Worm (Caenorhabditis elegans) whole organism, young adult: Measurements from ENCODE around the gene F09F9.5.

Experiments
- B0019.2 ChIP-seq: fragments of 200-800 bp; sonication (Bioruptor generic); conservative IDR thresholded peaks from 2 replicates; pipeline ENCODE4 v1.3.6; 2022; ENCODE audit warnings: missing genetic modification reagents, missing genetic modification characterization, missing compliant biosample characterization
- B0336.3 ChIP-seq: fragments of 200-800 bp; sonication (Bioruptor generic); IDR thresholded peaks from 2 replicates; pipeline ENCODE4 v1.3.6; 2022; ENCODE audit warnings: missing genetic modification characterization, missing compliant biosample characterization
- C06A6.2 ChIP-seq: fragments of 200-800 bp; sonication (Bioruptor generic); conservative IDR thresholded peaks from 2 replicates; pipeline ENCODE4 v1.3.6; 2022; ENCODE audit warnings: missing genetic modification characterization, missing compliant biosample characterization
- F10E7.11 ChIP-seq: sonication (generic microtip); optimal IDR thresholded peaks from 2 replicates; lab custom pipeline; 2017; ENCODE audit warnings: mild to moderate bottlenecking, missing genetic modification characterization, moderate library complexity, missing compliant biosample characterization
- F57A8.1 ChIP-seq: fragments of 200-800 bp; sonication (Bioruptor generic); optimal IDR thresholded peaks from 2 replicates; lab custom pipeline; 2018; ENCODE audit warnings: mild to moderate bottlenecking, missing genetic modification characterization, moderate library complexity, missing compliant biosample characterization
- K12H6.12 ChIP-seq: fragments of 200-800 bp; sonication (Bioruptor generic); optimal IDR thresholded peaks from 2 replicates; lab custom pipeline; 2018; ENCODE audit warnings: mild to moderate bottlenecking, missing genetic modification characterization, missing compliant biosample characterization
- Y67H2A.10 ChIP-seq: fragments of 200-800 bp; sonication (Bioruptor generic); conservative IDR thresholded peaks from 2 replicates; pipeline ENCODE4 v1.3.6; 2022; ENCODE audit warnings: missing genetic modification reagents, missing genetic modification characterization, missing compliant biosample characterization
- aptf-2 ChIP-seq: fragments of 200-800 bp; sonication (Bioruptor generic); conservative IDR thresholded peaks from 2 replicates; pipeline ENCODE4 v1.3.6; 2022; ENCODE audit warnings: missing genetic modification reagents, missing genetic modification characterization, missing compliant biosample characterization
- aptf-3 ChIP-seq: fragments of 200-800 bp; sonication (Bioruptor generic); IDR thresholded peaks from 2 replicates; pipeline ENCODE4 v1.3.6; 2022; ENCODE audit warnings: missing genetic modification characterization, missing compliant biosample characterization
- attf-5 ChIP-seq: fragments of 200-800 bp; sonication (Bioruptor generic); optimal IDR thresholded peaks from 2 replicates; lab custom pipeline; 2018; ENCODE audit warnings: mild to moderate bottlenecking, missing genetic modification characterization, missing compliant biosample characterization
- bed-2 ChIP-seq: fragments of 200-800 bp; sonication (Bioruptor generic); IDR thresholded peaks from 2 replicates; pipeline ENCODE4 v1.3.6; 2022; ENCODE audit warnings: missing genetic modification reagents, missing genetic modification characterization, missing compliant biosample characterization
- cebp-1 ChIP-seq, 2 experiments: fragments of 200-800 bp in 1 of 2; sonication (Bioruptor generic) in 1 of 2; sonication (generic microtip) in 1 of 2; IDR thresholded peaks in 1 of 2; optimal IDR thresholded peaks in 1 of 2; 2 replicates each; pipeline versions ENCODE4 v1.3.6 to Lab custom; 2017 to 2022; ENCODE audit warnings: missing compliant biosample characterization in 2 of 2, missing genetic modification characterization in 2 of 2, mild to moderate bottlenecking in 1 of 2, missing genetic modification reagents in 1 of 2, moderate library complexity in 1 of 2
- cebp-2 ChIP-seq: fragments of 200-800 bp; sonication (Bioruptor generic); IDR thresholded peaks from 2 replicates; pipeline ENCODE4 v1.3.6; 2022; ENCODE audit warnings: missing genetic modification characterization, missing compliant biosample characterization
- ceh-40 ChIP-seq: fragments of 200-800 bp; sonication (Bioruptor generic); IDR thresholded peaks from 2 replicates; pipeline ENCODE4 v1.3.6; 2022; ENCODE audit warnings: missing genetic modification characterization, missing compliant biosample characterization
- chd-7 ChIP-seq: sonication (generic microtip); optimal IDR thresholded peaks from 2 replicates; lab custom pipeline; 2016; ENCODE audit warnings: mild to moderate bottlenecking, missing genetic modification characterization, moderate library complexity, missing compliant biosample characterization
- egl-18 ChIP-seq: fragments of 200-800 bp; sonication (Bioruptor generic); IDR thresholded peaks from 2 replicates; pipeline ENCODE4 v1.3.6; 2022; ENCODE audit warnings: missing genetic modification reagents, missing genetic modification characterization, missing compliant biosample characterization
- egl-44 ChIP-seq: fragments of 200-800 bp; sonication (Bioruptor generic); IDR thresholded peaks from 2 replicates; pipeline ENCODE4 v1.3.6; 2022; ENCODE audit warnings: missing genetic modification reagents, missing genetic modification characterization, missing compliant biosample characterization
- egrh-3 ChIP-seq: fragments of 200-800 bp; sonication (Bioruptor generic); IDR thresholded peaks from 2 replicates; pipeline ENCODE4 v1.3.6; 2022; ENCODE audit warnings: missing genetic modification reagents, missing genetic modification characterization, missing compliant biosample characterization
- ets-4 ChIP-seq: fragments of 200-800 bp; sonication (Bioruptor generic); optimal IDR thresholded peaks from 2 replicates; lab custom pipeline; 2018; ENCODE audit warnings: mild to moderate bottlenecking, missing genetic modification characterization, missing compliant biosample characterization
- hrde-1 ChIP-seq: sonication (generic microtip); optimal IDR thresholded peaks from 2 replicates; lab custom pipeline; 2016; ENCODE audit warnings: missing genetic modification characterization, mild to moderate bottlenecking, missing compliant biosample characterization, moderate library complexity, missing genotype, missing genetic modification reagents, borderline replicate concordance
- hsf-1 ChIP-seq: fragments of 200-800 bp; sonication (Bioruptor generic); IDR thresholded peaks from 2 replicates; pipeline ENCODE4 v1.3.6; 2022; ENCODE audit warnings: missing genetic modification reagents, missing genetic modification characterization, missing compliant biosample characterization
- let-607 ChIP-seq, 2 experiments: fragments of 200-800 bp in 1 of 2; sonication (Bioruptor generic) in 1 of 2; sonication (generic microtip) in 1 of 2; optimal IDR thresholded peaks; 2 replicates each; lab custom pipeline; 2016 to 2018; ENCODE audit warnings: mild to moderate bottlenecking in 2 of 2, missing compliant biosample characterization in 2 of 2, missing genetic modification characterization in 2 of 2, moderate library complexity in 2 of 2, missing genotype in 1 of 2
- lin-35 ChIP-seq, 3 experiments: fragments of 150-350 bp in 2 of 3; sonication (generic microtip) in 1 of 3; optimal IDR thresholded peaks; 2 replicates each; lab custom pipeline; 2014 to 2018; ENCODE audit warnings: missing biosample characterization in 3 of 3, missing genetic modification characterization in 3 of 3, missing genetic modification reagents in 3 of 3
- lin-54 ChIP-seq: fragments of 200-800 bp; sonication (Bioruptor generic); optimal IDR thresholded peaks from 2 replicates; lab custom pipeline; 2018; ENCODE audit warnings: mild to moderate bottlenecking, missing genetic modification characterization, missing compliant biosample characterization
- madf-10 ChIP-seq: sonication (generic microtip); optimal IDR thresholded peaks from 2 replicates; lab custom pipeline; 2016; ENCODE audit warnings: mild to moderate bottlenecking, missing genetic modification characterization, missing compliant biosample characterization
- madf-3 ChIP-seq: fragments of 200-800 bp; sonication (Bioruptor generic); IDR thresholded peaks from 2 replicates; pipeline ENCODE4 v1.3.6; 2022; ENCODE audit warnings: missing genetic modification reagents, missing genetic modification characterization, missing compliant biosample characterization
- madf-6 ChIP-seq: fragments of 200-800 bp; sonication (Bioruptor generic); IDR thresholded peaks from 2 replicates; pipeline ENCODE4 v1.3.6; 2022; ENCODE audit warnings: missing genetic modification reagents, missing genetic modification characterization, missing compliant biosample characterization
- madf-8 ChIP-seq: fragments of 200-800 bp; sonication (Bioruptor generic); conservative IDR thresholded peaks from 2 replicates; pipeline ENCODE4 v1.3.6; 2022; ENCODE audit warnings: missing genetic modification reagents, missing genetic modification characterization, missing compliant biosample characterization
- mcd-1 ChIP-seq: fragments of 200-800 bp; sonication (Bioruptor generic); IDR thresholded peaks from 2 replicates; pipeline ENCODE4 v1.3.6; 2022; ENCODE audit warnings: missing genetic modification reagents, missing genetic modification characterization, missing compliant biosample characterization
- mes-4 ChIP-seq: sonication (generic microtip); optimal IDR thresholded peaks from 2 replicates; lab custom pipeline; 2016; ENCODE audit warnings: missing genotype, missing genetic modification characterization, missing compliant biosample characterization
- mxl-1 ChIP-seq: sonication (generic microtip); optimal IDR thresholded peaks from 2 replicates; lab custom pipeline; 2016; ENCODE audit warnings: missing genetic modification characterization, missing compliant biosample characterization
- nfyb-1 ChIP-seq: fragments of 200-800 bp; sonication (Bioruptor generic); IDR thresholded peaks from 2 replicates; pipeline ENCODE4 v1.3.6; 2022; ENCODE audit warnings: missing genetic modification reagents, missing genetic modification characterization, missing compliant biosample characterization
- nhr-120 ChIP-seq: fragments of 200-800 bp; sonication (Bioruptor generic); IDR thresholded peaks from 2 replicates; pipeline ENCODE4 v1.3.6; 2022; ENCODE audit warnings: missing genetic modification characterization, missing compliant biosample characterization
- nhr-179 ChIP-seq: sonication (generic microtip); optimal IDR thresholded peaks from 2 replicates; lab custom pipeline; 2016; ENCODE audit warnings: mild to moderate bottlenecking, missing genetic modification characterization, missing compliant biosample characterization
- nhr-80 ChIP-seq: sonication (generic microtip); optimal IDR thresholded peaks from 2 replicates; lab custom pipeline; 2016; ENCODE audit warnings: missing genetic modification characterization, missing compliant biosample characterization
- nhr-90 ChIP-seq: sonication (generic microtip); optimal IDR thresholded peaks from 2 replicates; lab custom pipeline; 2016; ENCODE audit warnings: missing genotype, mild to moderate bottlenecking, missing genetic modification characterization, missing compliant biosample characterization
- rcor-1 ChIP-seq: fragments of 200-800 bp; sonication (Bioruptor generic); IDR thresholded peaks from 2 replicates; pipeline ENCODE4 v1.3.6; 2022; ENCODE audit warnings: missing genetic modification reagents, missing genetic modification characterization, missing compliant biosample characterization
- rec-8 ChIP-seq, 2 experiments: sonication (generic microtip); optimal IDR thresholded peaks; 2 replicates each; lab custom pipeline; 2016; ENCODE audit warnings: mild to moderate bottlenecking in 2 of 2, missing genetic modification characterization in 2 of 2, missing genetic modification reagents in 2 of 2, missing genotype in 2 of 2, missing biosample characterization in 1 of 2, missing compliant biosample characterization in 1 of 2, moderate library complexity in 1 of 2
- repo-1 ChIP-seq: sonication (generic microtip); optimal IDR thresholded peaks from 2 replicates; lab custom pipeline; 2017; ENCODE audit warnings: mild to moderate bottlenecking, missing genetic modification characterization, missing compliant biosample characterization
- snpc-3.4 ChIP-seq: sonication (generic microtip); optimal IDR thresholded peaks from 2 replicates; lab custom pipeline; 2017; ENCODE audit warnings: missing genetic modification characterization, mild to moderate bottlenecking, missing compliant biosample characterization, antibody characterized with exemption, moderate library complexity, missing genotype, missing genetic modification reagents
- snpc-4 ChIP-seq, 5 experiments: fragments of 150-350 bp in 1 of 5; sonication (generic microtip) in 4 of 5; optimal IDR thresholded peaks; 2 replicates each; lab custom pipeline; 2014 to 2018; ENCODE audit warnings: missing genetic modification characterization in 5 of 5, missing biosample characterization in 3 of 5, antibody characterized with exemption in 2 of 5, mild to moderate bottlenecking in 2 of 5, missing compliant biosample characterization in 2 of 5, missing genotype in 2 of 5, moderate library complexity in 2 of 5, missing genetic modification reagents in 1 of 5
- tbp1 ChIP-seq: fragments of 200-800 bp; sonication (Bioruptor generic); optimal IDR thresholded peaks from 2 replicates; lab custom pipeline; 2018; ENCODE audit warnings: mild to moderate bottlenecking, missing genetic modification characterization, missing compliant biosample characterization
- tlf-1 ChIP-seq: fragments of 200-800 bp; sonication (Bioruptor generic); optimal IDR thresholded peaks from 2 replicates; lab custom pipeline; 2018; ENCODE audit warnings: mild to moderate bottlenecking, missing genetic modification characterization, missing compliant biosample characterization
- unc-62 ChIP-seq: fragments of 150-350 bp; optimal IDR thresholded peaks from 2 replicates; lab custom pipeline; 2014; ENCODE audit warnings: missing biosample characterization, missing genetic modification reagents, missing genetic modification characterization
- zim-3 ChIP-seq: sonication (generic microtip); optimal IDR thresholded peaks from 2 replicates; lab custom pipeline; 2017; ENCODE audit warnings: mild to moderate bottlenecking, missing genetic modification characterization, moderate library complexity, missing compliant biosample characterization
- ztf-18 ChIP-seq: sonication (generic microtip); optimal IDR thresholded peaks from 2 replicates; lab custom pipeline; 2016; ENCODE audit warnings: missing genotype, mild to moderate bottlenecking, missing genetic modification characterization, missing compliant biosample characterization
- ztf-22 ChIP-seq: fragments of 200-800 bp; sonication (Bioruptor generic); optimal IDR thresholded peaks from 2 replicates; lab custom pipeline; 2018; ENCODE audit warnings: mild to moderate bottlenecking, missing genetic modification characterization, moderate library complexity, missing compliant biosample characterization

Gene F09F9.5

DNA sequence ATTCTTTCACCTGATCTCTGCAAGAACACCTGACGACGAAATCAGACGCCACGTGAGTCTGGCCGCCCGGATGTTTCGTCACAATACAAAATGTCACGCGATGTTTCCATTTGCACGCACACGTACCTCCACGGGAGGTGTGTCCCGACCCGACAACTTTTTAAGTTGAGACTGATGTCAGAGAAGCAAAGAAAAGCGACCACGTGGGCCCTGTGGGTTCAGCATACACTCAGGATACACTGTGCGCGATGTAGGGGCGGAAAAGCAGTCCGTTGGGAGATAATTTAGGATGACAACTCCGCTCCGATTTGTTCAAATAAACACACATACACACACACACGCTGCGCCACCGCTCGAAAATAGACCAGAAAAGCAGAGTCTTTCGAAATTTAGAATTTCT, 24.5 kb downstream of the F09F9.5 start (continued):
- no peak; the same call in 1 of the 2 replicates for TF ChIP-seq Y67H2A.10
- no peak for TF ChIP-seq mes-4 (tag; lab: Kevin White, UChicago)
- TF ChIP-seq mcd-1 (GFP tag; lab: Robert Waterston, UW) = peak; percentile 36; the same call in 1 of the 2 replicates
- peak; percentile 81 for TF ChIP-seq nfyb-1 (GFP tag; lab: Robert Waterston, UW)
- TF ChIP-seq ztf-18 (tag; lab: Kevin White, UChicago) = no peak
- TF ChIP-seq ceh-40 (GFP tag; lab: Robert Waterston, UW) = no peak
- no peak for TF ChIP-seq unc-62 (GFP tag; lab: Kevin White, UChicago)
- TF ChIP-seq zim-3 (tag; lab: Kevin White, UChicago) = no peak
- TF ChIP-seq snpc-4 (GFP tag; optimal IDR thresholded peaks at IDR 0.05; lab: Kevin White, UChicago) = no peak
- TF ChIP-seq snpc-4 (tag; optimal IDR thresholded peaks at IDR 0.05; lab: Kevin White, UChicago) = peak in 2 of 4 experiments; percentile 49 to 57
- no peak for TF ChIP-seq madf-6 (GFP tag; lab: Robert Waterston, UW)
- no peak for TF ChIP-seq rcor-1 (GFP tag; lab: Robert Waterston, UW)
- TF ChIP-seq B0336.3 (GFP tag; lab: Robert Waterston, UW) = peak; percentile 82
- peak; percentile 41 for TF ChIP-seq nhr-90 (tag; lab: Kevin White, UChicago)
- no peak for TF ChIP-seq nhr-179 (tag; lab: Kevin White, UChicago)
- TF ChIP-seq K12H6.12 = peak; percentile 66
- peak; percentile 38 for TF ChIP-seq ets-4
- TF ChIP-seq F10E7.11 (tag; lab: Kevin White, UChicago) = no peak
- peak; percentile 71 for TF ChIP-seq attf-5 (GFP tag; lab: Kevin White, UChicago)
- TF ChIP-seq nhr-120 (GFP tag; lab: Robert Waterston, UW) = no peak
- no peak for TF ChIP-seq B0019.2 (GFP tag; lab: Robert Waterston, UW)
- TF ChIP-seq aptf-2 = no peak
- TF ChIP-seq snpc-3.4 (tag; lab: Kevin White, UChicago) = no peak
- TF ChIP-seq hsf-1 (GFP tag; lab: Robert Waterston, UW) = 0 out of 2 replicates have a peak, but pooled peaks have one; percentile 23
- peak; percentile 90 for TF ChIP-seq cebp-1 (GFP tag; IDR thresholded peaks at IDR 0.05; lab: Robert Waterston, UW)
- TF ChIP-seq cebp-1 (tag; optimal IDR thresholded peaks at IDR 0.05; lab: Kevin White, UChicago) = peak; percentile 98
- no peak for TF ChIP-seq hrde-1 (tag; lab: Kevin White, UChicago)
- TF ChIP-seq lin-54 (GFP tag; lab: Kevin White, UChicago) = peak; percentile 32
- no peak for TF ChIP-seq egrh-3 (GFP tag; lab: Robert Waterston, UW)
- TF ChIP-seq mxl-1 (tag; lab: Kevin White, UChicago) = peak; percentile 46
- TF ChIP-seq madf-10 (tag; lab: Kevin White, UChicago) = peak; percentile 51
- peak; percentile 50 for TF ChIP-seq tlf-1
- peak; percentile 41 to 50 for TF ChIP-seq let-607 (tag; optimal IDR thresholded peaks at IDR 0.05; lab: Kevin White, UChicago)
- TF ChIP-seq egl-18 (GFP tag; lab: Robert Waterston, UW) = no peak
- TF ChIP-seq madf-3 (GFP tag; lab: Robert Waterston, UW) = 0 out of 2 replicates have a peak, but pooled peaks have one; percentile 15
- TF ChIP-seq lin-35 (GFP tag; optimal IDR thresholded peaks at IDR 0.05; lab: Kevin White, UChicago) = peak in 1 of 3 experiments; percentile 39
- peak; percentile 52 for TF ChIP-seq nhr-80 (tag; lab: Kevin White, UChicago)
- TF ChIP-seq repo-1 (tag; lab: Kevin White, UChicago) = no peak
- TF ChIP-seq rec-8 (tag; optimal IDR thresholded peaks at IDR 0.05; lab: Kevin White, UChicago) = no peak
- TF ChIP-seq aptf-3 = no peak
- peak; percentile 68; the same call in 1 of the 2 replicates for TF ChIP-seq egl-44 (GFP tag; lab: Robert Waterston, UW)
- no peak for TF ChIP-seq F57A8.1 (GFP tag; lab: Kevin White, UChicago)
- TF ChIP-seq bed-2 (GFP tag; lab: Robert Waterston, UW) = no peak
- peak; percentile 79 for TF ChIP-seq C06A6.2
- TF ChIP-seq tbp1 (GFP tag; lab: Kevin White, UChicago) = peak; percentile 56
- TF ChIP-seq madf-8 = no peak
- no peak for TF ChIP-seq cebp-2
- TF ChIP-seq chd-7 (tag; lab: Kevin White, UChicago) = peak; percentile 92
- TF ChIP-seq ztf-22 (GFP tag; lab: Kevin White, UChicago) = peak; percentile 85
